Fruit fly (Drosophila melanogaster) whole organism, wandering third instar larva: ENCODE data around the gene CG14210.

ENCODE experiments used
- Abd-B ChIP-seq: fragments of >200 bp; optimal IDR thresholded peaks from 2 replicates; lab custom pipeline; 2017; ENCODE audit warnings: missing biosample characterization, missing genetic modification characterization
- CG32264 ChIP-seq: fragments of 200-800 bp; sonication (Bioruptor generic); optimal IDR thresholded peaks from 2 replicates; lab custom pipeline; 2016; ENCODE audit warnings: missing biosample characterization, missing genetic modification characterization
- CG9705 ChIP-seq: fragments of 200-800 bp; sonication (Bioruptor generic); optimal IDR thresholded peaks from 2 replicates; lab custom pipeline; 2018; ENCODE audit warnings: missing biosample characterization, mild to moderate bottlenecking, missing genetic modification characterization
- CrebA ChIP-seq: fragments of 200-800 bp; sonication (Bioruptor generic); optimal IDR thresholded peaks from 2 replicates; lab custom pipeline; 2016; ENCODE audit warnings: missing biosample characterization, mild to moderate bottlenecking, missing genetic modification characterization, borderline replicate concordance
- Dfd ChIP-seq: fragments of >200 bp; optimal IDR thresholded peaks from 2 replicates; lab custom pipeline; 2017; ENCODE audit warnings: missing biosample characterization, missing genetic modification characterization
- Dif ChIP-seq: fragments of 200-275, 200-300 bp; sonication (Bioruptor generic); optimal IDR thresholded peaks from 2 replicates; lab custom pipeline; 2018; ENCODE audit warnings: missing biosample characterization, missing genetic modification characterization; ENCODE audit not compliant: partially characterized antibody
- GATAd ChIP-seq: sonication (Bioruptor generic); optimal IDR thresholded peaks from 2 replicates; lab custom pipeline; 2016; ENCODE audit warnings: missing biosample characterization, missing genetic modification characterization
- HLH106 ChIP-seq: fragments of 200-800 bp; optimal IDR thresholded peaks from 3 replicates; lab custom pipeline; 2019; ENCODE audit warnings: missing biosample characterization, mild to moderate bottlenecking, missing genetic modification characterization, moderate library complexity
- Hnf4 ChIP-seq: fragments of 200-800 bp; sonication (Bioruptor generic); optimal IDR thresholded peaks from 2 replicates; lab custom pipeline; 2016; ENCODE audit warnings: missing biosample characterization, mild to moderate bottlenecking, missing genetic modification characterization
- Hr78 ChIP-seq: fragments of >200 bp; optimal IDR thresholded peaks from 2 replicates; lab custom pipeline; 2017; ENCODE audit warnings: missing biosample characterization, missing genetic modification characterization
- Hr83 ChIP-seq: fragments of 200-300 bp; sonication (Bioruptor generic); optimal IDR thresholded peaks from 2 replicates; lab custom pipeline; 2016; ENCODE audit warnings: missing biosample characterization, mild to moderate bottlenecking, missing genetic modification characterization, moderate library complexity; ENCODE audit not compliant: poor library complexity, severe bottlenecking
- Jra ChIP-seq: sonication (Bioruptor generic); optimal IDR thresholded peaks from 2 replicates; lab custom pipeline; 2016; ENCODE audit warnings: missing biosample characterization, missing genetic modification characterization
- Mio ChIP-seq: sonication (Bioruptor generic); optimal IDR thresholded peaks from 2 replicates; lab custom pipeline; 2016; ENCODE audit warnings: missing biosample characterization, missing genetic modification characterization
- Myc ChIP-seq: fragments of >200 bp; optimal IDR thresholded peaks from 2 replicates; lab custom pipeline; 2017
- N ChIP-seq: fragments of >200 bp; optimal IDR thresholded peaks from 2 replicates; lab custom pipeline; 2018; ENCODE audit warnings: missing biosample characterization, missing external identifiers, missing genetic modification characterization
- OdsH ChIP-seq: fragments of 200-800 bp; sonication (Bioruptor generic); optimal IDR thresholded peaks from 2 replicates; lab custom pipeline; 2016; ENCODE audit warnings: missing biosample characterization, mild to moderate bottlenecking, missing genetic modification characterization
- Rel ChIP-seq, 2 experiments: fragments of 200-800 bp; sonication (Bioruptor generic) in 1 of 2; optimal IDR thresholded peaks; 2 replicates in 1 of 2; 3 replicates in 1 of 2; lab custom pipeline; 2016 to 2019; ENCODE audit warnings: mild to moderate bottlenecking in 2 of 2, missing biosample characterization in 2 of 2, missing genetic modification characterization in 2 of 2, moderate library complexity in 1 of 2
- Sp1 ChIP-seq: fragments of 200-800 bp; sonication (Bioruptor generic); optimal IDR thresholded peaks from 3 replicates; lab custom pipeline; 2019; ENCODE audit warnings: missing biosample characterization, mild to moderate bottlenecking, missing genetic modification characterization, moderate library complexity
- Vsx2 ChIP-seq: fragments of 200-300, 225-300 bp; sonication (Bioruptor generic); optimal IDR thresholded peaks from 2 replicates; lab custom pipeline; 2018; ENCODE audit warnings: missing biosample characterization, missing genetic modification characterization; ENCODE audit not compliant: partially characterized antibody
- br ChIP-seq: fragments of 200-800 bp; sonication (Bioruptor generic); optimal IDR thresholded peaks from 2 replicates; lab custom pipeline; 2016; ENCODE audit warnings: missing biosample characterization, missing genetic modification characterization
- brk ChIP-seq: fragments of 200-800 bp; sonication (Bioruptor generic); optimal IDR thresholded peaks from 2 replicates; lab custom pipeline; 2016; ENCODE audit warnings: missing biosample characterization, mild to moderate bottlenecking, missing genetic modification characterization
- dl ChIP-seq, 2 experiments: fragments of 175-275, 200-275 bp in 1 of 2; fragments of 200-275 bp in 1 of 2; sonication (Bioruptor generic); optimal IDR thresholded peaks; lab custom pipeline; 2018; ENCODE audit warnings: mild to moderate bottlenecking in 2 of 2, missing biosample characterization in 2 of 2, missing genetic modification characterization in 2 of 2, moderate library complexity in 2 of 2; ENCODE audit not compliant: partially characterized antibody in 2 of 2, insufficient read depth in 1 of 2
- dmrt93B ChIP-seq: fragments of 200-800 bp; sonication (Bioruptor generic); optimal IDR thresholded peaks from 2 replicates; lab custom pipeline; 2018; ENCODE audit warnings: missing biosample characterization, mild to moderate bottlenecking, missing genetic modification characterization
- dsf ChIP-seq: sonication (Bioruptor generic); optimal IDR thresholded peaks from 2 replicates; lab custom pipeline; 2016; ENCODE audit warnings: missing biosample characterization, missing genetic modification characterization, borderline replicate concordance
- ey ChIP-seq: fragments of 200-800 bp; sonication (Bioruptor generic); optimal IDR thresholded peaks from 2 replicates; lab custom pipeline; 2016; ENCODE audit warnings: missing biosample characterization, missing genetic modification characterization
- foxo ChIP-seq, 2 experiments: fragments of 200-800 bp; sonication (Bioruptor generic); optimal IDR thresholded peaks; 2 replicates in 1 of 2; 3 replicates in 1 of 2; lab custom pipeline; 2016 to 2017; ENCODE audit warnings: missing biosample characterization in 2 of 2, missing genetic modification characterization in 2 of 2
- fru ChIP-seq: fragments of 200-800 bp; sonication (Bioruptor generic); optimal IDR thresholded peaks from 3 replicates; lab custom pipeline; 2016; ENCODE audit warnings: missing biosample characterization, mild to moderate bottlenecking, missing genetic modification characterization
- h ChIP-seq: fragments of 200-800 bp; sonication (Bioruptor generic); optimal IDR thresholded peaks from 3 replicates; lab custom pipeline; 2016; ENCODE audit warnings: missing biosample characterization, mild to moderate bottlenecking, missing genetic modification characterization
- jim ChIP-seq: fragments of 175-275, 200-325 bp; sonication (Bioruptor generic); optimal IDR thresholded peaks from 2 replicates; lab custom pipeline; 2016; ENCODE audit warnings: missing biosample characterization, mild to moderate bottlenecking, missing genetic modification characterization
- lola ChIP-seq: fragments of >200 bp; optimal IDR thresholded peaks from 2 replicates; lab custom pipeline; 2017; ENCODE audit warnings: missing biosample characterization, missing genetic modification characterization
- pan ChIP-seq: fragments of >200 bp; optimal IDR thresholded peaks from 2 replicates; lab custom pipeline; 2017
- psq ChIP-seq: fragments of 200-800 bp; sonication (Bioruptor generic); optimal IDR thresholded peaks from 3 replicates; lab custom pipeline; 2017; ENCODE audit warnings: missing biosample characterization, mild to moderate bottlenecking, missing genetic modification characterization, moderate library complexity
- rgr ChIP-seq: fragments of 200-800 bp; sonication (Bioruptor generic); optimal IDR thresholded peaks from 3 replicates; lab custom pipeline; 2016; ENCODE audit warnings: missing biosample characterization, mild to moderate bottlenecking, missing genetic modification characterization
- sage ChIP-seq: fragments of 200-800 bp; sonication (Bioruptor generic); optimal IDR thresholded peaks from 2 replicates; lab custom pipeline; 2016; ENCODE audit warnings: missing biosample characterization, mild to moderate bottlenecking, missing genetic modification characterization
- sv ChIP-seq: fragments of 200-800 bp; sonication (Bioruptor generic); optimal IDR thresholded peaks from 3 replicates; lab custom pipeline; 2016; ENCODE audit warnings: missing biosample characterization, missing genetic modification characterization
- tai ChIP-seq: sonication (Bioruptor generic); optimal IDR thresholded peaks from 2 replicates; lab custom pipeline; 2016; ENCODE audit warnings: missing biosample characterization, missing genetic modification characterization
- usp ChIP-seq: fragments of >200 bp; optimal IDR thresholded peaks from 2 replicates; lab custom pipeline; 2017; ENCODE audit warnings: missing biosample characterization, missing genetic modification characterization
- woc ChIP-seq: sonication (Bioruptor generic); optimal IDR thresholded peaks from 2 replicates; lab custom pipeline; 2016; ENCODE audit warnings: missing biosample characterization, mild to moderate bottlenecking, missing genetic modification characterization

The CG14210 gene

DNA sequence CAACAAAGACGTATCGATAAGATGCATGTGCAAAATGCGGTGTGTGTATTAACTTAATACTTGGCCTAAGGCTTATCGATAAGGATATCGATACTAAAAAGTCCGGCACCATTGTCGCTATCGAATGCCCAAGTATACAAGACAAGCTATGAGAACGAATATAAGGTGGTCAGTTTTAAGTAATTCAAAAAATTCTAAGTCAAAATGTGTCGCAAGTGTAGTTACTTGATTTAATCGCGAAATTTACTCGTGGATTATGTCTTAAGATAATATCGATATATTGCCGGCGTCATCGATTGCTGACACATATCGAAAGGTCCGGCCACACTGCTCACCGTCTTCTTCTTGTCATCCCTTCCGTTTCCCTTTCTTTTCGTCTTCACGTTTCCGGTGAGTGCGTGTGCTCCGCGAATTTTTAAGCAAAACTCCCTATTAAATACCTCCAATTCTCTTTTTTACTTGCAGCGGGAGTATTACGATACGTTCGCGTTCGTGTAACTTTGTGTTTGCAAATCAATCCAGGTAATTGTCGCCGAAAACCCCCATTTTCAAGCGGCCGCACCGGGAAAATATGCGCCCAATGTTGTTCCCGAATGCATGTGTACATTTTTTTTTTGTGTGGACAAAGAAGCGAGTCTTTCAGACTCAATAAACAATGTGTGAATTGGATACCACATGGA, 18.2 kb upstream of the CG14210 start, which contains the start of gene RpS10b:
Gene RpS10b, plus strand, starts transcription at position 348 of the 680 bp plus-strand sequence.
- TF ChIP-seq Myc (lab: Kevin White, UChicago), result peak; percentile 43
- TF ChIP-seq Vsx2 (GFP tag; lab: Kevin White, UChicago), result no peak
- TF ChIP-seq br (GFP tag; lab: Kevin White, UChicago), result peak; percentile 86
- peak; percentile 86 for TF ChIP-seq h (GFP tag; lab: Kevin White, UChicago)
- no peak for TF ChIP-seq pan (lab: Kevin White, UChicago)
- no peak for TF ChIP-seq Dfd (GFP tag; lab: Kevin White, UChicago)
- TF ChIP-seq CG32264, result peak; percentile 40
- peak; percentile 92 for TF ChIP-seq CG9705 (GFP tag; lab: Kevin White, UChicago)
- no peak for TF ChIP-seq N (GFP tag; lab: Kevin White, UChicago)
- peak in 1 of 2 experiments; percentile 49 for TF ChIP-seq foxo (GFP tag; optimal IDR thresholded peaks at IDR 0.05; lab: Kevin White, UChicago)
- TF ChIP-seq CrebA (GFP tag; lab: Kevin White, UChicago), result no peak
- no peak for TF ChIP-seq dl (GFP tag; optimal IDR thresholded peaks at IDR 0.05; lab: Kevin White, UChicago; ENCODE audit: insufficient read depth in 1 of 2, partially characterized antibody in 2 of 2)
- peak; percentile 36 for TF ChIP-seq brk
- peak; percentile 90 for TF ChIP-seq Sp1 (GFP tag; lab: Kevin White, UChicago)
- no peak for TF ChIP-seq Hr78 (GFP tag; lab: Kevin White, UChicago)
- peak; percentile 73 for TF ChIP-seq HLH106 (tag; lab: Kevin White, UChicago)
- peak; percentile 58 for TF ChIP-seq sv
- TF ChIP-seq Abd-B (GFP tag; lab: Kevin White, UChicago), result no peak
- TF ChIP-seq Rel (GFP tag; optimal IDR thresholded peaks at IDR 0.05; lab: Kevin White, UChicago), result peak; percentile 23
- peak; percentile 65 for TF ChIP-seq Rel (tag; optimal IDR thresholded peaks at IDR 0.05; lab: Kevin White, UChicago)
- peak; percentile 60 for TF ChIP-seq ey (GFP tag; lab: Kevin White, UChicago)
- TF ChIP-seq psq (GFP tag; lab: Kevin White, UChicago), result peak; percentile 66
- no peak for TF ChIP-seq sage (GFP tag; lab: Kevin White, UChicago)
- peak; percentile 52 for TF ChIP-seq Mio
- TF ChIP-seq OdsH (GFP tag; lab: Kevin White, UChicago), result peak; percentile 79
- TF ChIP-seq lola, result no peak
- TF ChIP-seq tai, result no peak
- TF ChIP-seq Dif (GFP tag; lab: Kevin White, UChicago), result no peak
- TF ChIP-seq Hnf4 (GFP tag; lab: Kevin White, UChicago), result peak; percentile 70
- TF ChIP-seq dmrt93B (GFP tag; lab: Kevin White, UChicago), result peak; percentile 94
- TF ChIP-seq woc (GFP tag; lab: Kevin White, UChicago), result peak; percentile 61
- TF ChIP-seq fru (GFP tag; lab: Kevin White, UChicago), result peak; percentile 65
- peak; percentile 38 for TF ChIP-seq dsf (GFP tag; lab: Kevin White, UChicago)
- TF ChIP-seq Jra (GFP tag; lab: Kevin White, UChicago), result peak; percentile 63
- no peak for TF ChIP-seq jim
- TF ChIP-seq usp (GFP tag; lab: Kevin White, UChicago), result no peak
- TF ChIP-seq GATAd (GFP tag; lab: Kevin White, UChicago), result peak; percentile 3
- peak; percentile 78 for TF ChIP-seq Hr83 (GFP tag; lab: Kevin White, UChicago)
- TF ChIP-seq rgr (GFP tag; lab: Kevin White, UChicago), result peak; percentile 88

- TF ChIP-seq GATAd (GFP tag; lab: Kevin White, UChicago) (no peak), Dfd (GFP tag; lab: Kevin White, UChicago) (peak; percentile 87)
These were observed 17.5 kb upstream of the CG14210 start for dm6 chrX:19598503-19598902.
